Fruit fly (Drosophila melanogaster): Measurements from ENCODE around the gene capt.

- TF ChIP-seq ftz-f1 (GFP tag; optimal IDR thresholded peaks at IDR 0.05) (no peak), Deaf1 (tag; optimal IDR thresholded peaks at IDR 0.05) (no peak), zfh2 (GFP tag; optimal IDR thresholded peaks at IDR 0.05) (no peak), CG33213 (GFP tag; optimal IDR thresholded peaks at IDR 0.05) (no peak), Abd-B (GFP tag; optimal IDR thresholded peaks at IDR 0.05) (no peak), CG6854 (GFP tag; optimal IDR thresholded peaks at IDR 0.05) (no peak), kay (GFP tag; optimal IDR thresholded peaks at IDR 0.05) (no peak), CG18619 (GFP tag; optimal IDR thresholded peaks at IDR 0.05) (no peak), Rx (GFP tag; IDR thresholded peaks at IDR 0.05) (no peak), CG12104 (GFP tag; optimal IDR thresholded peaks at IDR 0.05) (no peak), B-H2 (GFP tag; optimal IDR thresholded peaks at IDR 0.05) (no peak), br (optimal IDR thresholded peaks at IDR 0.05) (no peak), CG8281 (tag; optimal IDR thresholded peaks at IDR 0.05) (no peak), CG10543 (GFP tag; optimal IDR thresholded peaks at IDR 0.05) (no peak)
Measured at dm6 chr2L:1152693-1153092, 5.4 kb downstream of the capt start.
